Worm (Caenorhabditis elegans) whole organism, L3 larva: Measurements from ENCODE around the gene srbc-10.

ENCODE experiments used
- aly-2 ChIP-seq: fragments of 150-350 bp; optimal IDR thresholded peaks from 2 replicates; lab custom pipeline; 2014; ENCODE audit warnings: missing biosample characterization, missing genetic modification characterization
- fos-1 ChIP-seq: fragments of 150-350 bp; optimal IDR thresholded peaks from 2 replicates; lab custom pipeline; 2014; ENCODE audit warnings: missing biosample characterization, missing genetic modification characterization
- nfya-1 ChIP-seq: sonication (generic microtip); optimal IDR thresholded peaks from 2 replicates; lab custom pipeline; 2017; ENCODE audit warnings: missing genetic modification characterization, mild to moderate bottlenecking, missing compliant biosample characterization, antibody characterized with exemption, moderate library complexity; ENCODE audit not compliant: insufficient read depth
- nhr-28 ChIP-seq: fragments of 150-350 bp; optimal IDR thresholded peaks from 2 replicates; lab custom pipeline; 2014; ENCODE audit warnings: missing biosample characterization, missing genetic modification characterization
- skn-1 ChIP-seq: fragments of 150-350 bp; optimal IDR thresholded peaks from 2 replicates; lab custom pipeline; 2014; ENCODE audit warnings: missing biosample characterization, missing genetic modification characterization
- ztf-4 ChIP-seq: fragments of 150-350 bp; optimal IDR thresholded peaks from 2 replicates; lab custom pipeline; 2014; ENCODE audit warnings: missing biosample characterization, missing genetic modification characterization

DNA sequence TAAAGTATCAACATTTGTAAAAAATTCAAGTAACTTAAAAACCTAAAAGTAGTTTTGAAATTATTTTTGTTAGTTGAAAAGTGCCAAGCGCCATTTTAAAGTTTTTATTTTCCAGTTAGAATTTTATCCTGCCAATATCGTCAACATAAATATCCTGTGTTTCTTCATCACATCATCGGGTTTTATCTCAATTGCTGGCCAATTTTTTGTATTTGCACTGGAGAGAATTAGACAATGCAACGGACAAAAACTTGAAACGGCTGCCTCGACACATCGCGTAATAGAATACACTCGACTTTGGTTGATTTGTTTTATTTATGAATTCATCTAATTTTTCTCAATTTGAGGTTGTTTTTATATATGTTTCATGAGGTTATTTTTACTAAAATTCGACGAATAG is 37.8 kb downstream of the srbc-10 start, which contains the start of gene F25E5.2:
- no peak for TF ChIP-seq nhr-28 (tag; lab: Kevin White, UChicago)
- no peak for TF ChIP-seq skn-1 (tag; lab: Kevin White, UChicago)
- no peak for TF ChIP-seq nfya-1 (tag; lab: Kevin White, UChicago)
- TF ChIP-seq fos-1, result no peak
- TF ChIP-seq ztf-4 (tag; lab: Kevin White, UChicago), result no peak
- TF ChIP-seq aly-2 (tag; lab: Kevin White, UChicago), result no peak
